Worm (Caenorhabditis elegans) whole organism, L3 larva: ENCODE measurements around the gene fbxa-80.

Experiments used
- ZK546.5 ChIP-seq: sonication (generic microtip); optimal IDR thresholded peaks from 2 replicates; lab custom pipeline; 2017; ENCODE audit warnings: missing biosample characterization, missing genetic modification characterization
- aly-2 ChIP-seq: fragments of 150-350 bp; optimal IDR thresholded peaks from 2 replicates; lab custom pipeline; 2014; ENCODE audit warnings: missing biosample characterization, missing genetic modification characterization
- ama-1 ChIP-seq: fragments of 150-350 bp; optimal IDR thresholded peaks from 2 replicates; lab custom pipeline; 2018
- ceh-16 ChIP-seq: sonication (generic microtip); optimal IDR thresholded peaks from 2 replicates; lab custom pipeline; 2017; ENCODE audit warnings: missing biosample characterization, missing genetic modification characterization
- ceh-28 ChIP-seq: fragments of 150-350 bp; optimal IDR thresholded peaks from 2 replicates; lab custom pipeline; 2014; ENCODE audit warnings: missing biosample characterization, missing genetic modification reagents, missing genetic modification characterization
- ceh-9 ChIP-seq: sonication (generic microtip); optimal IDR thresholded peaks from 2 replicates; lab custom pipeline; 2018; ENCODE audit warnings: missing biosample characterization, missing genetic modification characterization
- daf-12 ChIP-seq: fragments of 150-350 bp; optimal IDR thresholded peaks from 2 replicates; lab custom pipeline; 2014; ENCODE audit warnings: missing biosample characterization, missing genetic modification reagents, missing genetic modification characterization
- egl-27 ChIP-seq: sonication (generic microtip); optimal IDR thresholded peaks from 4 replicates; lab custom pipeline; 2017; ENCODE audit warnings: missing biosample characterization, missing genetic modification reagents, missing genetic modification characterization
- egl-5 ChIP-seq: fragments of 150-350 bp; optimal IDR thresholded peaks from 2 replicates; lab custom pipeline; 2017; ENCODE audit warnings: missing biosample characterization, missing genetic modification reagents, missing genetic modification characterization, inconsistent platforms
- elt-1 ChIP-seq: fragments of 150-350 bp; optimal IDR thresholded peaks from 2 replicates; lab custom pipeline; 2014; ENCODE audit warnings: missing biosample characterization, missing genetic modification characterization
- elt-2 ChIP-seq: sonication (generic microtip); optimal IDR thresholded peaks from 2 replicates; lab custom pipeline; 2016; ENCODE audit warnings: missing genetic modification reagents, mild to moderate bottlenecking, missing genetic modification characterization, missing compliant biosample characterization
- elt-3 ChIP-seq, 3 experiments: fragments of 150-350 bp in 1 of 3; sonication (generic microtip) in 2 of 3; optimal IDR thresholded peaks; 2 replicates in 2 of 3; 4 replicates in 1 of 3; lab custom pipeline; 2014 to 2017; ENCODE audit warnings: missing biosample characterization in 3 of 3, missing genetic modification characterization in 3 of 3
- eor-1 ChIP-seq, 2 experiments: fragments of 150-350 bp; optimal IDR thresholded peaks; 2 replicates each; lab custom pipeline; 2014 to 2018; ENCODE audit warnings: missing biosample characterization in 2 of 2, missing genetic modification characterization in 2 of 2
- fkh-10 ChIP-seq: sonication (generic microtip); optimal IDR thresholded peaks from 2 replicates; lab custom pipeline; 2017; ENCODE audit warnings: missing biosample characterization, missing genetic modification reagents, missing genetic modification characterization
- fkh-2 ChIP-seq: fragments of 150-350 bp; optimal IDR thresholded peaks from 2 replicates; lab custom pipeline; 2014; ENCODE audit warnings: missing biosample characterization, missing genetic modification reagents, missing genetic modification characterization
- fos-1 ChIP-seq: fragments of 150-350 bp; optimal IDR thresholded peaks from 2 replicates; lab custom pipeline; 2014; ENCODE audit warnings: missing biosample characterization, missing genetic modification characterization
- hmg-11 ChIP-seq: sonication (generic microtip); optimal IDR thresholded peaks from 2 replicates; lab custom pipeline; 2016; ENCODE audit warnings: missing genetic modification characterization, missing compliant biosample characterization
- jun-1 ChIP-seq: fragments of 150-350 bp; optimal IDR thresholded peaks from 2 replicates; lab custom pipeline; 2014; ENCODE audit warnings: missing biosample characterization, missing genetic modification reagents, missing genetic modification characterization
- lsy-12 ChIP-seq: sonication (generic microtip); optimal IDR thresholded peaks from 2 replicates; lab custom pipeline; 2016; ENCODE audit warnings: mild to moderate bottlenecking, missing genetic modification characterization, missing compliant biosample characterization
- nfya-1 ChIP-seq: sonication (generic microtip); optimal IDR thresholded peaks from 2 replicates; lab custom pipeline; 2017; ENCODE audit warnings: missing genetic modification characterization, mild to moderate bottlenecking, missing compliant biosample characterization, antibody characterized with exemption, moderate library complexity; ENCODE audit not compliant: insufficient read depth
- nhr-237 ChIP-seq: fragments of 150-350 bp; optimal IDR thresholded peaks from 2 replicates; lab custom pipeline; 2014; ENCODE audit warnings: missing biosample characterization, missing genetic modification characterization
- nhr-25 ChIP-seq: sonication (generic microtip); optimal IDR thresholded peaks from 2 replicates; lab custom pipeline; 2017; ENCODE audit warnings: missing biosample characterization, missing genetic modification characterization
- nhr-76 ChIP-seq: fragments of 150-350 bp; sonication (generic microtip); optimal IDR thresholded peaks from 5 replicates; lab custom pipeline; 2014; ENCODE audit warnings: missing biosample characterization, missing genetic modification characterization
- pha-4 ChIP-seq: fragments of 150-350 bp; optimal IDR thresholded peaks from 2 replicates; lab custom pipeline; 2014; ENCODE audit warnings: missing biosample characterization, missing genetic modification reagents, missing genetic modification characterization
- pqm-1 ChIP-seq: fragments of 150-350 bp; optimal IDR thresholded peaks from 2 replicates; lab custom pipeline; 2017; ENCODE audit warnings: missing biosample characterization, missing genetic modification characterization, inconsistent platforms
- sea-2 ChIP-seq: fragments of 150-350 bp; sonication (generic microtip); optimal IDR thresholded peaks from 4 replicates; lab custom pipeline; 2014; ENCODE audit warnings: missing biosample characterization, missing genetic modification reagents, missing genetic modification characterization
- skn-1 ChIP-seq: fragments of 150-350 bp; optimal IDR thresholded peaks from 2 replicates; lab custom pipeline; 2014; ENCODE audit warnings: missing biosample characterization, missing genetic modification characterization
- snpc-4 ChIP-seq: fragments of 150-350 bp; optimal IDR thresholded peaks from 2 replicates; lab custom pipeline; 2014; ENCODE audit warnings: missing biosample characterization, missing genetic modification characterization
- tbx-2 ChIP-seq: sonication (generic microtip); optimal IDR thresholded peaks from 2 replicates; lab custom pipeline; 2016; ENCODE audit warnings: mild to moderate bottlenecking, missing genetic modification characterization, missing compliant biosample characterization
- unc-39 ChIP-seq: sonication (generic microtip); optimal IDR thresholded peaks from 4 replicates; lab custom pipeline; 2017; ENCODE audit warnings: missing biosample characterization, missing genetic modification characterization
- unc-62 ChIP-seq: fragments of 150-350 bp; sonication (generic microtip); optimal IDR thresholded peaks from 4 replicates; lab custom pipeline; 2014; ENCODE audit warnings: missing biosample characterization, missing genetic modification reagents, missing genetic modification characterization
- zag-1 ChIP-seq: fragments of 150-350 bp; optimal IDR thresholded peaks from 2 replicates; lab custom pipeline; 2014; ENCODE audit warnings: missing biosample characterization, missing genetic modification characterization
- ztf-4 ChIP-seq: fragments of 150-350 bp; optimal IDR thresholded peaks from 2 replicates; lab custom pipeline; 2014; ENCODE audit warnings: missing biosample characterization, missing genetic modification characterization

Gene fbxa-80

ce11 chrIII:1314283-1314682, 727 bp downstream of the fbxa-80 start:
- TF ChIP-seq ama-1, result no peak
- no peak for TF ChIP-seq tbx-2
- TF ChIP-seq daf-12 (tag; lab: Kevin White, UChicago), result no peak
- TF ChIP-seq ztf-4 (tag; lab: Kevin White, UChicago), result no peak
- TF ChIP-seq jun-1 (tag; lab: Kevin White, UChicago), result no peak
- no peak for TF ChIP-seq fos-1
- TF ChIP-seq ceh-9, result no peak

ce11 chrIII:1311367-1311766, 3.6 kb downstream of the fbxa-80 start:
- TF ChIP-seq zag-1 (tag; lab: Kevin White, UChicago) (no peak), ZK546.5 (tag; lab: Kevin White, UChicago) (no peak), elt-3 (tag; optimal IDR thresholded peaks at IDR 0.05; lab: Kevin White, UChicago) (no peak), snpc-4 (tag; lab: Kevin White, UChicago) (no peak), skn-1 (tag; lab: Kevin White, UChicago) (no peak), ceh-28 (tag; lab: Kevin White, UChicago) (no peak)
- TF ChIP-seq, all 47 proteins: peak for 0

DNA sequence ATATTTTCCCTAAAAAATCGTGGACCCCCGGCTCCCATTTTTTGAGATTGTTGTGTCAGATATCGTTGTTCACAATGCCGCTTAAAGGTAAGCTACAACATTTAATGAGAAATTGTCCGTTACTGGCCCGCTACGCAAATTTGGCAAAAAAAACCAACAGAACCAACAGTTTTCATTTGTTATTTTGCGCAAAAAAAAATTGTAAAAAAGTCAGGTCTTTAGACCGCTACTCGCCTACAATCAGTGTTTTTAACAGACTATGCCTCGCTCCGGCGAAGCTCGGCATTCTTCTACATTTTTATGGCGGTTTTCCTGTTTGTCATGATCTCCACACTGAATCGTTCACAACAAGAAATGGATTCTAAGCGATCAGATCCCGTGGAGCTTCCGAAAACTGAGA, 6.1 kb downstream of the fbxa-80 start, which contains the start of gene Y82E9BL.12:
TSS of gene Y82E9BL.12 (plus strand) at position 301 of the 400 bp plus-strand sequence.
- TF ChIP-seq hmg-11, result no peak
- TF ChIP-seq sea-2 (GFP tag; lab: Kevin White, UChicago), result no peak
- TF ChIP-seq egl-5 (tag; lab: Kevin White, UChicago), result no peak
- no peak for TF ChIP-seq elt-1 (tag; lab: Kevin White, UChicago)

ce11 chrIII:1308209-1308608, 6.8 kb downstream of the fbxa-80 start, which contains the start of gene fbxa-79:
TSS of gene fbxa-79 (minus strand) at chrIII:1308294.
- TF ChIP-seq ceh-16 (tag; lab: Kevin White, UChicago) (no peak), nfya-1 (tag; lab: Kevin White, UChicago) (no peak), pha-4 (tag; lab: Kevin White, UChicago) (peak; percentile 77), nhr-76 (tag; lab: Kevin White, UChicago) (no peak), ama-1 (no peak), pqm-1 (peak; percentile 67), nhr-25 (tag; lab: Kevin White, UChicago) (no peak), ceh-9 (no peak), snpc-4 (tag; lab: Kevin White, UChicago) (no peak), elt-2 (tag; lab: Kevin White, UChicago) (peak; percentile 67), nhr-237 (no peak), elt-3 (tag; optimal IDR thresholded peaks at IDR 0.05; lab: Kevin White, UChicago) (no peak), lsy-12 (tag; lab: Kevin White, UChicago) (no peak)

ce11 chrIII:1307333-1307732, 7.7 kb downstream of the fbxa-80 start:
- TF ChIP-seq eor-1 (tag; optimal IDR thresholded peaks at IDR 0.05; lab: Kevin White, UChicago), result no peak
- no peak for TF ChIP-seq fkh-10 (GFP tag; lab: Kevin White, UChicago)
- TF ChIP-seq egl-27 (tag; lab: Kevin White, UChicago), result no peak
- TF ChIP-seq fkh-2 (tag; lab: Kevin White, UChicago), result no peak
- TF ChIP-seq aly-2 (tag; lab: Kevin White, UChicago), result no peak
- TF ChIP-seq nhr-25 (tag; lab: Kevin White, UChicago), result no peak
- TF ChIP-seq ama-1, result no peak
- TF ChIP-seq snpc-4 (tag; lab: Kevin White, UChicago), result no peak
- TF ChIP-seq tbx-2, result no peak
- no peak for TF ChIP-seq unc-62 (GFP tag; lab: Kevin White, UChicago)
- TF ChIP-seq ceh-28 (tag; lab: Kevin White, UChicago), result no peak
- TF ChIP-seq daf-12 (tag; lab: Kevin White, UChicago), result no peak
- TF ChIP-seq unc-39 (tag; lab: Kevin White, UChicago), result no peak
- no peak for TF ChIP-seq elt-2 (tag; lab: Kevin White, UChicago)
- no peak for TF ChIP-seq lsy-12 (tag; lab: Kevin White, UChicago)
- no peak for TF ChIP-seq jun-1 (tag; lab: Kevin White, UChicago)
- no peak for TF ChIP-seq ZK546.5 (tag; lab: Kevin White, UChicago)
